Fruit fly (Drosophila melanogaster) whole organism, embryonic: ENCODE results near the gene side-IV.

ENCODE experiments used
- CG10565 ChIP-seq: fragments of 200-800 bp; sonication (Bioruptor generic); optimal IDR thresholded peaks from 3 replicates; lab custom pipeline; 2016; ENCODE audit warnings: missing biosample characterization, mild to moderate bottlenecking, missing genetic modification characterization
- CG12155 ChIP-seq: fragments of 200-800 bp; sonication (Bioruptor generic); optimal IDR thresholded peaks from 3 replicates; lab custom pipeline; 2016; ENCODE audit warnings: missing biosample characterization, missing genetic modification characterization
- CG12219 ChIP-seq: fragments of 200-800 bp; sonication (Bioruptor generic); optimal IDR thresholded peaks from 3 replicates; lab custom pipeline; 2018; ENCODE audit warnings: missing biosample characterization, mild to moderate bottlenecking, missing genetic modification characterization
- CG12659 ChIP-seq: fragments of 200-800 bp; sonication (Bioruptor generic); optimal IDR thresholded peaks from 3 replicates; lab custom pipeline; 2017; ENCODE audit warnings: mild to moderate bottlenecking, missing biosample characterization, missing genetic modification reagents, missing genetic modification characterization
- CG12769 ChIP-seq: fragments of 200-800 bp; sonication (Bioruptor generic); optimal IDR thresholded peaks from 2 replicates; lab custom pipeline; 2019; ENCODE audit warnings: missing biosample characterization, mild to moderate bottlenecking, missing genetic modification characterization, moderate library complexity
- CG15479 ChIP-seq: fragments of 200-800 bp; sonication (Bioruptor generic); optimal IDR thresholded peaks from 3 replicates; lab custom pipeline; 2019; ENCODE audit warnings: missing biosample characterization, mild to moderate bottlenecking, missing genetic modification characterization, moderate library complexity
- CG15514 ChIP-seq: fragments of 200-800 bp; sonication (Bioruptor generic); optimal IDR thresholded peaks from 3 replicates; lab custom pipeline; 2017; ENCODE audit warnings: missing biosample characterization, missing genetic modification characterization, mild to moderate bottlenecking, moderate library complexity, missing genetic modification reagents
- CG1602 ChIP-seq: fragments of 200-800 bp; sonication (Bioruptor generic); optimal IDR thresholded peaks from 3 replicates; lab custom pipeline; 2016; ENCODE audit warnings: missing biosample characterization, missing genetic modification characterization
- CG17568 ChIP-seq: fragments of 200-800 bp; sonication (Bioruptor generic); optimal IDR thresholded peaks from 2 replicates; lab custom pipeline; 2018; ENCODE audit warnings: missing biosample characterization, mild to moderate bottlenecking, missing genetic modification characterization, moderate library complexity
- CG18619 ChIP-seq: fragments of 200-800 bp; sonication (Bioruptor generic); optimal IDR thresholded peaks from 3 replicates; lab custom pipeline; 2017; ENCODE audit warnings: missing biosample characterization, mild to moderate bottlenecking, missing genetic modification characterization
- CG31224 ChIP-seq: fragments of 200-800 bp; sonication (Bioruptor generic); IDR thresholded peaks from 2 replicates; pipeline ENCODE4 v1.3.6; 2022; ENCODE audit warnings: missing biosample characterization, missing genetic modification characterization
- CG31441 ChIP-seq: fragments of 200-800 bp; sonication (Bioruptor generic); IDR thresholded peaks from 2 replicates; pipeline ENCODE4 v1.3.6; 2022; ENCODE audit warnings: missing biosample characterization, missing genetic modification characterization
- CG42726 ChIP-seq: fragments of 200-800 bp; sonication (Bioruptor generic); IDR thresholded peaks from 2 replicates; pipeline ENCODE4 v1.3.6; 2022; ENCODE audit warnings: missing biosample characterization, missing genetic modification characterization; ENCODE audit not compliant: partially characterized antibody
- CG6175 ChIP-seq: fragments of 200-800 bp; sonication (Bioruptor generic); IDR thresholded peaks from 3 replicates; pipeline ENCODE4 v1.3.6; 2022; ENCODE audit warnings: missing biosample characterization, missing genetic modification characterization
- CG6765 ChIP-seq: fragments of 200-800 bp; sonication (Bioruptor generic); optimal IDR thresholded peaks from 3 replicates; lab custom pipeline; 2017; ENCODE audit warnings: missing biosample characterization, mild to moderate bottlenecking, missing genetic modification characterization
- CG7928 ChIP-seq: fragments of 200-800 bp; sonication (Bioruptor generic); optimal IDR thresholded peaks from 2 replicates; lab custom pipeline; 2017; ENCODE audit warnings: missing biosample characterization, mild to moderate bottlenecking, missing genetic modification characterization
- CG8290 ChIP-seq, 3 experiments: fragments of 200-800 bp; sonication (Bioruptor generic); optimal IDR thresholded peaks; 2 replicates each; lab custom pipeline; 2016 to 2019; ENCODE audit warnings: missing biosample characterization in 3 of 3, missing genetic modification characterization in 3 of 3, mild to moderate bottlenecking in 2 of 3, moderate library complexity in 1 of 3
- CG8359 ChIP-seq: fragments of 200-800 bp; sonication (Bioruptor generic); optimal IDR thresholded peaks from 2 replicates; lab custom pipeline; 2017; ENCODE audit warnings: missing biosample characterization, mild to moderate bottlenecking, missing genetic modification characterization, borderline replicate concordance
- CG8944 ChIP-seq: fragments of 200-800 bp; sonication (Bioruptor generic); optimal IDR thresholded peaks from 3 replicates; lab custom pipeline; 2016; ENCODE audit warnings: missing biosample characterization, missing genetic modification characterization
- CG9817 ChIP-seq: fragments of 200-800 bp; sonication (Bioruptor generic); optimal IDR thresholded peaks from 2 replicates; lab custom pipeline; 2018; ENCODE audit warnings: missing biosample characterization, mild to moderate bottlenecking, missing genetic modification characterization, moderate library complexity
- CoRest ChIP-seq: fragments of 200-800 bp; sonication (Bioruptor generic); optimal IDR thresholded peaks from 3 replicates; lab custom pipeline; 2018; ENCODE audit warnings: missing biosample characterization, mild to moderate bottlenecking, missing genetic modification characterization, moderate library complexity
- HLH3B ChIP-seq: fragments of 200-800 bp; sonication (Bioruptor generic); IDR thresholded peaks from 2 replicates; pipeline ENCODE4 v1.3.6; 2022; ENCODE audit warnings: missing biosample characterization, missing genetic modification characterization
- Hmr ChIP-seq: fragments of 200-800 bp; sonication (Bioruptor generic); optimal IDR thresholded peaks from 3 replicates; lab custom pipeline; 2017; ENCODE audit warnings: mild to moderate bottlenecking, missing biosample characterization, missing genetic modification reagents, missing genetic modification characterization
- Hmx ChIP-seq: fragments of 200-800 bp; sonication (Bioruptor generic); optimal IDR thresholded peaks from 2 replicates; lab custom pipeline; 2016; ENCODE audit warnings: missing biosample characterization, missing genetic modification characterization
- Lim3 ChIP-seq: fragments of 200-800 bp; sonication (Bioruptor generic); IDR thresholded peaks from 2 replicates; pipeline ENCODE4 v1.3.6; 2022; ENCODE audit warnings: missing biosample characterization, missing genetic modification characterization
- MTF-1 ChIP-seq: fragments of 200-800 bp; sonication (Bioruptor generic); optimal IDR thresholded peaks from 2 replicates; lab custom pipeline; 2018; ENCODE audit warnings: missing biosample characterization, mild to moderate bottlenecking, missing genetic modification characterization, borderline replicate concordance
- Neu2 ChIP-seq: fragments of 200-800 bp; sonication (Bioruptor generic); optimal IDR thresholded peaks from 3 replicates; lab custom pipeline; 2016; ENCODE audit warnings: missing biosample characterization, missing genetic modification characterization, borderline replicate concordance
- Nf-YB ChIP-seq: fragments of 200-800 bp; sonication (Bioruptor generic); optimal IDR thresholded peaks from 3 replicates; lab custom pipeline; 2019; ENCODE audit warnings: missing biosample characterization, mild to moderate bottlenecking, missing genetic modification characterization, moderate library complexity
- Nf-YC ChIP-seq: fragments of 200-800 bp; optimal IDR thresholded peaks from 3 replicates; lab custom pipeline; 2019; ENCODE audit warnings: missing biosample characterization, mild to moderate bottlenecking, missing genetic modification characterization, moderate library complexity
- NfI ChIP-seq: fragments of 200-800 bp; sonication (Bioruptor generic); optimal IDR thresholded peaks from 3 replicates; lab custom pipeline; 2018; ENCODE audit warnings: missing biosample characterization, mild to moderate bottlenecking, missing genetic modification characterization, moderate library complexity
- Ptx1 ChIP-seq: fragments of 200-800 bp; sonication (Bioruptor generic); IDR thresholded peaks from 2 replicates; pipeline ENCODE4 v1.3.6; 2022; ENCODE audit warnings: missing biosample characterization, missing genetic modification characterization
- Ravus ChIP-seq: fragments of 200-800 bp; sonication (Bioruptor generic); IDR thresholded peaks from 2 replicates; pipeline ENCODE4 v1.3.6; 2022; ENCODE audit warnings: missing biosample characterization, missing genetic modification characterization
- Stat92E ChIP-seq, 3 experiments: fragments of >200 bp in 2 of 3; fragments of 200-800 bp in 1 of 3; sonication (Bioruptor generic) in 1 of 3; optimal IDR thresholded peaks; 2 replicates each; lab custom pipeline; 2017 to 2019; ENCODE audit warnings: missing biosample characterization in 3 of 3, missing genetic modification characterization in 3 of 3, mild to moderate bottlenecking in 1 of 3, moderate library complexity in 1 of 3
- az2 ChIP-seq: fragments of 200-800 bp; sonication (Bioruptor generic); optimal IDR thresholded peaks from 3 replicates; lab custom pipeline; 2016; ENCODE audit warnings: missing biosample characterization, missing genetic modification characterization
- bbx ChIP-seq: fragments of 200-800 bp; sonication (Bioruptor generic); IDR thresholded peaks from 2 replicates; pipeline ENCODE4 v1.3.6; 2022; ENCODE audit warnings: missing biosample characterization, missing genetic modification characterization; ENCODE audit not compliant: partially characterized antibody
- bowl ChIP-seq: fragments of 200-800 bp; sonication (Bioruptor generic); IDR thresholded peaks from 2 replicates; pipeline ENCODE4 v1.3.6; 2022; ENCODE audit warnings: missing biosample characterization, missing genetic modification characterization
- chinmo ChIP-seq: fragments of 200-800 bp; sonication (Bioruptor generic); IDR thresholded peaks from 4 replicates; pipeline ENCODE4 v1.3.6; 2022; ENCODE audit warnings: missing biosample characterization, missing genetic modification characterization; ENCODE audit not compliant: partially characterized antibody
- crol ChIP-seq: fragments of 200-800 bp; sonication (Bioruptor generic); IDR thresholded peaks from 2 replicates; pipeline ENCODE4 v1.3.6; 2022; ENCODE audit warnings: missing biosample characterization, missing genetic modification characterization
- disco-r ChIP-seq: fragments of 200-800 bp; sonication (Bioruptor generic); optimal IDR thresholded peaks from 2 replicates; lab custom pipeline; 2016; ENCODE audit warnings: missing biosample characterization, missing genetic modification characterization
- dmrt11E ChIP-seq: fragments of 200-800 bp; sonication (Bioruptor generic); optimal IDR thresholded peaks from 3 replicates; lab custom pipeline; 2018; ENCODE audit warnings: missing biosample characterization, mild to moderate bottlenecking, missing genetic modification characterization, moderate library complexity
- fd64A ChIP-seq: fragments of 200-800 bp; sonication (Bioruptor generic); optimal IDR thresholded peaks from 3 replicates; lab custom pipeline; 2018; ENCODE audit warnings: missing biosample characterization, mild to moderate bottlenecking, missing genetic modification characterization
- ind ChIP-seq: fragments of 200-800 bp; sonication (Bioruptor generic); optimal IDR thresholded peaks from 3 replicates; lab custom pipeline; 2016; ENCODE audit warnings: missing biosample characterization, missing genetic modification characterization
- luna ChIP-seq: fragments of 200-800 bp; sonication (Bioruptor generic); optimal IDR thresholded peaks from 2 replicates; lab custom pipeline; 2016; ENCODE audit warnings: missing biosample characterization, missing genetic modification characterization
- pfk ChIP-seq: fragments of 200-800 bp; sonication (Bioruptor generic); optimal IDR thresholded peaks from 2 replicates; lab custom pipeline; 2018; ENCODE audit warnings: missing biosample characterization, mild to moderate bottlenecking, missing genetic modification characterization, moderate library complexity
- ro ChIP-seq: fragments of 200-800 bp; sonication (Bioruptor generic); IDR thresholded peaks from 2 replicates; pipeline ENCODE4 v1.3.6; 2022; ENCODE audit warnings: missing biosample characterization, missing genetic modification characterization
- sug ChIP-seq: fragments of 200-800 bp; optimal IDR thresholded peaks from 2 replicates; lab custom pipeline; 2019; ENCODE audit warnings: missing biosample characterization, mild to moderate bottlenecking, missing genetic modification characterization, moderate library complexity
- tll ChIP-seq, 2 experiments: fragments of 200-800 bp in 1 of 2; fragments of >200 bp in 1 of 2; sonication (Bioruptor generic) in 1 of 2; optimal IDR thresholded peaks; 2 replicates each; lab custom pipeline; 2017 to 2019; ENCODE audit warnings: missing biosample characterization in 2 of 2, missing genetic modification characterization in 2 of 2, mild to moderate bottlenecking in 1 of 2, moderate library complexity in 1 of 2
- trh ChIP-seq: fragments of 200-800 bp; sonication (Bioruptor generic); optimal IDR thresholded peaks from 2 replicates; lab custom pipeline; 2016; ENCODE audit warnings: missing biosample characterization, missing genetic modification characterization
- wek ChIP-seq: fragments of 200-800 bp; sonication (Bioruptor generic); optimal IDR thresholded peaks from 3 replicates; lab custom pipeline; 2018; ENCODE audit warnings: missing biosample characterization, mild to moderate bottlenecking, missing genetic modification characterization, moderate library complexity

Gene side-IV

dm6 chr3R:13441703-13442102 lies 8.7 kb upstream of the side-IV start:
- TF ChIP-seq Nf-YB (GFP tag; lab: Kevin White, UChicago), result peak; percentile 1
- no peak for TF ChIP-seq pfk (GFP tag; lab: Kevin White, UChicago)
- no peak for TF ChIP-seq fd64A
- TF ChIP-seq CG6175, result 0 out of 3 replicates have a peak, but pooled peaks have one; percentile 32
- TF ChIP-seq NfI, result peak; percentile 8
- TF ChIP-seq chinmo (GFP tag; lab: Robert Waterston, UW), result no peak
- no peak for TF ChIP-seq CG7928
- no peak for TF ChIP-seq az2 (GFP tag; lab: Kevin White, UChicago)
- peak; percentile 26 for TF ChIP-seq CoRest (tag; lab: Kevin White, UChicago)
- TF ChIP-seq tll (GFP tag; optimal IDR thresholded peaks at IDR 0.05; lab: Kevin White, UChicago), result no peak
- peak; percentile 17 for TF ChIP-seq disco-r
- no peak for TF ChIP-seq ro (GFP tag; lab: Robert Waterston, UW)
- no peak for TF ChIP-seq CG31224
- TF ChIP-seq crol, result no peak
- peak; percentile 0 for TF ChIP-seq CG9817 (tag; lab: Kevin White, UChicago)
- peak; percentile 20 for TF ChIP-seq CG12219 (GFP tag; lab: Kevin White, UChicago)
- TF ChIP-seq Neu2 (GFP tag; lab: Kevin White, UChicago), result no peak
- no peak for TF ChIP-seq Stat92E (GFP tag; optimal IDR thresholded peaks at IDR 0.05; lab: Kevin White, UChicago)
- TF ChIP-seq CG18619 (GFP tag; lab: Kevin White, UChicago), result peak; percentile 15
- TF ChIP-seq CG10565 (GFP tag; lab: Kevin White, UChicago), result no peak
- TF ChIP-seq wek, result peak; percentile 21
- TF ChIP-seq CG31441 (GFP tag; lab: Robert Waterston, UW), result peak; percentile 32; the same call in 1 of the 2 replicates
- TF ChIP-seq bowl, result no peak
- TF ChIP-seq Hmx (GFP tag; lab: Kevin White, UChicago), result no peak
- no peak for TF ChIP-seq CG1602 (GFP tag; lab: Kevin White, UChicago)
- TF ChIP-seq dmrt11E (tag; lab: Kevin White, UChicago), result no peak
- TF ChIP-seq CG8359 (GFP tag; lab: Kevin White, UChicago), result no peak
- TF ChIP-seq luna, result no peak
- no peak for TF ChIP-seq CG15479
- TF ChIP-seq Nf-YC (tag; lab: Kevin White, UChicago), result peak; percentile 17
- TF ChIP-seq sug (tag; lab: Kevin White, UChicago), result peak; percentile 63
- TF ChIP-seq CG12769 (tag; lab: Kevin White, UChicago), result peak; percentile 19
- TF ChIP-seq HLH3B (GFP tag; lab: Robert Waterston, UW), result no peak
- peak; percentile 43 for TF ChIP-seq CG17568 (GFP tag; lab: Kevin White, UChicago)
- peak; percentile 42 for TF ChIP-seq MTF-1 (GFP tag; lab: Kevin White, UChicago)
- TF ChIP-seq Ravus, result no peak
- TF ChIP-seq ind (GFP tag; lab: Kevin White, UChicago), result no peak
- peak; percentile 12 for TF ChIP-seq CG15514 (GFP tag; lab: Kevin White, UChicago)
- TF ChIP-seq CG8944 (GFP tag; lab: Kevin White, UChicago), result no peak
- TF ChIP-seq Hmr, result peak; percentile 61
- TF ChIP-seq CG8290 (GFP tag; optimal IDR thresholded peaks at IDR 0.05; lab: Kevin White, UChicago), result no peak
- peak in 1 of 2 experiments; percentile 59 for TF ChIP-seq CG8290 (tag; optimal IDR thresholded peaks at IDR 0.05; lab: Kevin White, UChicago)
- TF ChIP-seq CG12155, result no peak
- TF ChIP-seq bbx (GFP tag; lab: Robert Waterston, UW), result no peak
- no peak for TF ChIP-seq CG42726 (GFP tag; lab: Robert Waterston, UW)
- no peak for TF ChIP-seq trh (GFP tag; lab: Kevin White, UChicago)
- TF ChIP-seq Ptx1 (GFP tag; lab: Robert Waterston, UW), result no peak
- TF ChIP-seq Lim3 (GFP tag; lab: Robert Waterston, UW), result no peak
- peak; percentile 21 for TF ChIP-seq CG12659 (GFP tag; lab: Kevin White, UChicago)
- TF ChIP-seq CG6765 (GFP tag; lab: Kevin White, UChicago), result peak; percentile 12
